Fruit fly (Drosophila melanogaster) whole organism, adult: ENCODE measurements around the gene CG6885.

Experiments used
- CG12768 ChIP-seq: fragments of 200-800 bp; sonication (Bioruptor generic); optimal IDR thresholded peaks from 2 replicates; lab custom pipeline; 2017; ENCODE audit warnings: missing biosample characterization, missing genetic modification characterization, mild to moderate bottlenecking, moderate library complexity, missing genetic modification reagents
- CG14711 ChIP-seq: fragments of 200-800 bp; sonication (Bioruptor generic); optimal IDR thresholded peaks from 2 replicates; lab custom pipeline; 2018; ENCODE audit warnings: missing biosample characterization, mild to moderate bottlenecking, missing genetic modification characterization, moderate library complexity
- CG1620 ChIP-seq: fragments of 200-800 bp; sonication (Bioruptor generic); optimal IDR thresholded peaks from 2 replicates; lab custom pipeline; 2016; ENCODE audit warnings: missing biosample characterization, missing genetic modification characterization
- CG33017 ChIP-seq: fragments of 200-800 bp; sonication (Bioruptor generic); optimal IDR thresholded peaks from 2 replicates; lab custom pipeline; 2018; ENCODE audit warnings: missing biosample characterization, mild to moderate bottlenecking, missing genetic modification characterization, moderate library complexity
- CG5204 ChIP-seq: fragments of 200-800 bp; sonication (Bioruptor generic); optimal IDR thresholded peaks from 2 replicates; lab custom pipeline; 2016; ENCODE audit warnings: missing biosample characterization, missing genetic modification characterization
- CG7045 ChIP-seq: fragments of 200-800 bp; sonication (Bioruptor generic); optimal IDR thresholded peaks from 2 replicates; lab custom pipeline; 2017; ENCODE audit warnings: missing biosample characterization, mild to moderate bottlenecking, missing genetic modification characterization
- CG7101 ChIP-seq: fragments of 200-800 bp; sonication (Bioruptor generic); optimal IDR thresholded peaks from 2 replicates; lab custom pipeline; 2018; ENCODE audit warnings: missing biosample characterization, mild to moderate bottlenecking, missing genetic modification characterization, moderate library complexity
- Clk ChIP-seq: fragments of 200-800 bp; sonication (Bioruptor generic); optimal IDR thresholded peaks from 2 replicates; lab custom pipeline; 2017; ENCODE audit warnings: missing biosample characterization, missing genetic modification characterization
- Crg-1 ChIP-seq: fragments of 200-800 bp; sonication (Bioruptor generic); optimal IDR thresholded peaks from 2 replicates; lab custom pipeline; 2016; ENCODE audit warnings: missing biosample characterization, missing genetic modification characterization
- Hr96 ChIP-seq: fragments of 200-800 bp; sonication (Bioruptor generic); optimal IDR thresholded peaks from 2 replicates; lab custom pipeline; 2016; ENCODE audit warnings: missing biosample characterization, missing genetic modification characterization
- Mnt ChIP-seq: fragments of 200-800 bp; sonication (Bioruptor generic); optimal IDR thresholded peaks from 2 replicates; lab custom pipeline; 2016; ENCODE audit warnings: missing biosample characterization, mild to moderate bottlenecking, missing genetic modification characterization
- bab1 ChIP-seq: fragments of 200-800 bp; sonication (Bioruptor generic); optimal IDR thresholded peaks from 3 replicates; lab custom pipeline; 2019; ENCODE audit warnings: missing biosample characterization, mild to moderate bottlenecking, missing genetic modification characterization, moderate library complexity
- cic ChIP-seq: fragments of 200-800 bp; sonication (Bioruptor generic); optimal IDR thresholded peaks from 2 replicates; lab custom pipeline; 2017; ENCODE audit warnings: missing biosample characterization, mild to moderate bottlenecking, missing genetic modification characterization, moderate library complexity
- cnc ChIP-seq, 2 experiments: fragments of >200 bp; optimal IDR thresholded peaks; 2 replicates each; lab custom pipeline; 2017
- kay ChIP-seq: fragments of 200-800 bp; sonication (Bioruptor generic); peaks from one replicate; lab custom pipeline; 2016; ENCODE audit warnings: missing biosample characterization, missing genetic modification characterization, borderline replicate concordance
- ovo ChIP-seq: fragments of 200-800 bp; sonication (Bioruptor generic); optimal IDR thresholded peaks from 2 replicates; lab custom pipeline; 2016; ENCODE audit warnings: missing biosample characterization, missing genetic modification characterization
- pad ChIP-seq: fragments of 200-800 bp; sonication (Bioruptor generic); optimal IDR thresholded peaks from 3 replicates; lab custom pipeline; 2017; ENCODE audit warnings: missing biosample characterization, missing genetic modification characterization, mild to moderate bottlenecking, moderate library complexity, missing genetic modification reagents
- tj ChIP-seq: fragments of 200-800 bp; sonication (Bioruptor generic); optimal IDR thresholded peaks from 3 replicates; lab custom pipeline; 2017; ENCODE audit warnings: missing biosample characterization, mild to moderate bottlenecking, missing genetic modification characterization, moderate library complexity
- toe ChIP-seq: fragments of 200-800 bp; sonication (Bioruptor generic); optimal IDR thresholded peaks from 2 replicates; lab custom pipeline; 2016; ENCODE audit warnings: missing biosample characterization, missing genetic modification characterization

The CG6885 gene

DNA sequence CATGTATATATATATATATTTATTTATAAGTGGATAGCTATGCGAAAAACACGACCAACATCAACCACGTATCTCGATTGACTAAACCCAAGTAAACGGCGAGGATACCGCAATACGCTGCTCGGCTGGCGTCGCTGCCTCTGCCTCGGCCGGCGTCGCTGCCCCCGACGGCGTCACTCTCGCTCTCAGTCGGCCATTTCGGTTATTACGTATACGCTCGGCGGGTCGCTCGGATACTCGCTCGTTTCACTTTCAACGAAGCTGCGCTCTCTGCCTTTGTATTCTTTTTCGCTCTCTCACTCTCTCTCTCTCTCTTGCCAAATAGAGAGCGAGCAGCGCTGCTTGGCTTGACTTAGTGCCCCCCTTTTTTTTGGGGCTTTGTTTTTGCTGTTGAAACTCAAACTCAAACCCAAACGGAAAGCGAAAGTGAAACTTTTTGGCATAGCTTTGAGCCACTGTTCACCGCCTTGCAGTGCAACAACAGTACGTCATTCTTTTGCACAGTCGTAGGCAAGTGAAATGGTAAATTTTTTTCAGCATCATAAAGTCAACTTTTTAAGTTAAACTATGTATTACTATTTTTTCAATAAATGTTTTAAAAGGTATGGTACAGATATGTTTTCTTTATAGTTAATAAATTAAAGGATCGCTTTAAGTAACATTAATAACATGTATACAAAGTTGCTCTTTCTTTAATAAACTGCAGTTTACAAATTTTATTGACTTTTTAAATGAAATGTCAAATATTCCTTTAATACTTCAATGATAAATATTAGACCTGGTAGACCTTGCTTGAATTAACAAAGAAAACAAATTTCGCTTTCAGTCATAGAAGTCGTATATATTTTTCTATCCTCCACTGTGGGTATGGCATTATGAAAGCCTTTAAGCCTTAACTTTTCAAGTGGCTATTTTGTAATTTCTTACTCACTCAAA lies 21.6 kb downstream of the CG6885 start:
- TF ChIP-seq cnc (optimal IDR thresholded peaks at IDR 0.05; lab: Kevin White, UChicago) (no peak), tj (peak; percentile 20), kay (no peak), CG7045 (peak; percentile 43), bab1 (GFP tag; lab: Kevin White, UChicago) (peak; percentile 29), Mnt (GFP tag; lab: Kevin White, UChicago) (peak; percentile 13)

DNA sequence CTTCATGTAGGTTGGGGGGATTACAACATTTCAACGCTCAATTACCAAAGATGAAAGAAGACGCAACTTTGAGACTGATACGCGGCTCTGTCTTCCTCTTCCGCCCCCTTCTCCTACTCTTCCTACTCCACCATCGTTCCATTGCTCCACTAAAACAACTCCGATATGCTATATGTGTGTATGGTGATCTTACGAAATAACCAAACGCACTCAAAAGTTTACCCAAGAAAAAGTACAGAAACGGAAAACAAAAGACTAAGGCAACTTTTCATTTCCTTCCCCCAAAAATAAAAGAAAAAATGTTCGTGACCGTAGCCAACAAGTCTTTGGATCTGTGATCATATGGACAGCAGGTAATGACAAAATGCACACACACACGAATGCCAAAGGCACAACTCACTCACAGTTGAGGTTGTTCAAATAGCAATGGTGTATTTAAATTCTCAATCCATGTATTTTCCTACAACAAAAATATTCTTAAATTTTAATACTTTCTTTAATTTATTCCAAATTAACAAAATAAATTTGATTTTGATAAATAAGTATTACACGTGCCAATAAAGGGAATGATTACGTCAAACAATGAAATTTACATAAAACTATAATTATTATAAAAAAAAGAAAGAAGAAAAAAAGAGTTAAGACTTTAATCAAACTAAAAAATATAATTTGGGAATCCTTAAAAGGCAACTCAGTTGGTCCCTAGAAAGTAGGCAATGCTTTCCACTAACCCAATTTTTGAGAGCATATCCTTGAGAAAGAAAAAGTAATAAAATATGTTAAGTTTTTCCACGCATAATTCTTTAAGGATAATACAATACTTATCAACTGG lies 23.9 kb downstream of the CG6885 start:
- TF ChIP-seq bab1 (GFP tag; lab: Kevin White, UChicago) (no peak), Clk (no peak), Mnt (GFP tag; lab: Kevin White, UChicago) (no peak), cic (no peak), CG33017 (tag; lab: Kevin White, UChicago) (no peak), ovo (GFP tag; lab: Kevin White, UChicago) (no peak), toe (GFP tag; lab: Kevin White, UChicago) (no peak), Crg-1 (GFP tag; lab: Kevin White, UChicago) (no peak), kay (no peak), CG14711 (tag; lab: Kevin White, UChicago) (no peak)

DNA sequence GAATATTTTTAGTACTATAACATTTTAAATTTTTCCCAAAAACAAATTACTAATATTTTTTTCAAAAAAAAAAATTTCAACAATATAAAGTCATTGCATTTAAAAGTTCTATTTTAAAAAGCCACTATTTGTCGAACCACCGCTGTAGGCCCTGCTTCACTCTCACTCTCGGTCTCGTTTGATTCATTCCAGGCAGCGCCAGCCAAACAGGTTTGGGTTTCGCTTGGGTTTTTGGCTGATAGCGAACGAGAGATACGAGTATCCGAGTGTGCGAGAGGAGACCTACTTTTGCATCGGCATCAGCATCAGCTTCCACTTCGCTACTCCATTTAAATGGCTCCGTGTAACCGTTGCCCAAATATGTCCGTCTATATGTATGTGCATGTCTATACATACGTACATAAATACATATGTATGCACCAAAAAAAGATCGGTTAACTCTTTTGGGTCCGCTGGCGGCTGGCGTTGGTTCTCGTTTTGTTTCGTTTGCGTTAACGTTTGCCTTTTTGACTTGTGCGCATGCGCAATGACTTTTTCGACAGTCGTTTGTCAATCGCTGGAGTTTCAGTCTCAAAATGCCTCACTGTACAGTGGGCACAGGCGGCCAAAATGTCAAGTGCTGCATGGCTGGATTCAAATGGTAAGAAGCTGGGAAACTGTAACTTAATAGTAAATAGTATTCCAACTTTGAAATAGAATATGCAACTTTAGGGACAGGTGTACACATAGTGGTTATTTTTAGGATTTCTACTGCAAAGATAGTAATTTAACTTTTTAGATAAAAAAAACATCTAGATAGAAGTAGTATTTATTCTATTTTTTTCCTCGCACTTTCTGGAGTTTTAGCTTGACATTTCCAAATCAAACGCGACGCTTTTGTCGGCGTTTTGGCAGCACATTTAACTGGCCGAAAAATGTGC lies 24.8 kb downstream of the CG6885 start:
- TF ChIP-seq CG5204 (no peak), tj (peak; percentile 9), Crg-1 (GFP tag; lab: Kevin White, UChicago) (no peak), CG1620 (GFP tag; lab: Kevin White, UChicago) (no peak)

DNA sequence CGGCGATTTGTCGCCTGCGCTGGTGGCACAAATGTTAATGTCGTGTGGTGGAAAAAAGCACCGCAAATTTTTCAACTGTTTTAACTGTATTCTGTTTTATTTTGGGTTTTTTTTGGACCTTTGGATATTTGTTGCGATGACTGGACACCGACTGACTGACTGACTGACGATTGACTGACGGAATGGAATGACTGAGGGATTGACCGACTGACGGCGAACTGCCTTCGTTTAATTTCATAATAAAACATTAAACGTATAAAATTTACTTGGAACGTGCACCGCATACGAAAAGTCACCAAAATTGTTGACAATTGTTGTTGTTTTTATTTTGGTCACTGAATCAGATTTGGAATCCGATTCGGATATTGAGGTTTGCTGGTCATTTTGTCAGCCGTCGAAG lies 25.5 kb downstream of the CG6885 start:
- TF ChIP-seq tj = no peak
- TF ChIP-seq CG33017 (tag; lab: Kevin White, UChicago) = no peak
- TF ChIP-seq CG14711 (tag; lab: Kevin White, UChicago) = no peak
- TF ChIP-seq toe (GFP tag; lab: Kevin White, UChicago) = no peak
- TF ChIP-seq cnc (optimal IDR thresholded peaks at IDR 0.05; lab: Kevin White, UChicago) = no peak
- no peak for TF ChIP-seq Mnt (GFP tag; lab: Kevin White, UChicago)
- TF ChIP-seq cic = no peak
- no peak for TF ChIP-seq Hr96
- TF ChIP-seq CG1620 (GFP tag; lab: Kevin White, UChicago) = no peak
- no peak for TF ChIP-seq Crg-1 (GFP tag; lab: Kevin White, UChicago)

DNA sequence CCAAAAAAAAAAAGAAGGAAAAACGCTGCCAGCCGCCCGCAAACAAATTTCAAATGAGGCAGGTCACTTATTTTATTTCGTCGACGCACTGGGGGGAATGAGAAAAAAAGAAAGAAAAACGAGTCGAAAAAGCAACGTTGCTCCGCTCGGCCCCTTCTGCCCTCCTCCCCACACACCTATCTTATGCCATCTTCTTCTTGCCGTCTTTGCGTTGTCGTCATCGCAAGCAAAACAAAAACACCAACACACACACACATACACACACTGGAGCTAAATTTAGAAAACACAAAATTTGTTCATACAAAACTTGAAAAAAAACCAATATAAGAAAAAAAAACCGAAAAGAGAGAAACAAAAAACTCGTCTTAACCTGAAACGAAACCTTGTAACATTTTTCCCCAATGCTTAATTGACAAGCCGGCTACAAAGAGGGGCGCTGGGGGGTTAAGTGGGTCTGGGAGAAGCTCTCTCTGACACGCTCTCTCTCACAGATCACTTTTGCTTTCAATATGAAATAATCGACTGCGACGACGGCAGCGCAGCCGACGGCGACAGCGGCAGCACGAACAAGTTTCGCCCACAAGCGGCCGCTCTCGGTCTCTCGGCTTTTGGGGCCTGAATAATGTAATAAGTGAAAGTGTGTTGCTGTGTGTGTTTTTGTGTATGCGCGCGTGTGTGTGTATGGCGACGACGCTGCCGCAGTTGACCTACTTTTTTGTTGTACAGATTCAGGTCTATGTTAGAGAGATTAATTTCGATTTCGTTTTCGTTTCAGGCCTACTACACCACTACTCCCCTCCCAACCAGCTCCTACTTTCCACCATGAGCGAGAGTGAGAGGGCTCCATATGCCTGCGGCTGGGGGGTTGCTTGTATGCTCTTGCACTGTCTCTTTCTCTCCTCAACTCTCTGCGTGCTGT lies 27.1 kb downstream of the CG6885 start:
- TF ChIP-seq bab1 (GFP tag; lab: Kevin White, UChicago) (no peak), CG12768 (GFP tag; lab: Kevin White, UChicago) (peak; percentile 47), Clk (no peak), cnc (optimal IDR thresholded peaks at IDR 0.05; lab: Kevin White, UChicago) (no peak), kay (peak; percentile 42), tj (peak; percentile 78), pad (GFP tag; lab: Kevin White, UChicago) (peak; percentile 23), toe (GFP tag; lab: Kevin White, UChicago) (no peak), Mnt (GFP tag; lab: Kevin White, UChicago) (peak; percentile 9), CG14711 (tag; lab: Kevin White, UChicago) (no peak), ovo (GFP tag; lab: Kevin White, UChicago) (peak; percentile 1)

DNA sequence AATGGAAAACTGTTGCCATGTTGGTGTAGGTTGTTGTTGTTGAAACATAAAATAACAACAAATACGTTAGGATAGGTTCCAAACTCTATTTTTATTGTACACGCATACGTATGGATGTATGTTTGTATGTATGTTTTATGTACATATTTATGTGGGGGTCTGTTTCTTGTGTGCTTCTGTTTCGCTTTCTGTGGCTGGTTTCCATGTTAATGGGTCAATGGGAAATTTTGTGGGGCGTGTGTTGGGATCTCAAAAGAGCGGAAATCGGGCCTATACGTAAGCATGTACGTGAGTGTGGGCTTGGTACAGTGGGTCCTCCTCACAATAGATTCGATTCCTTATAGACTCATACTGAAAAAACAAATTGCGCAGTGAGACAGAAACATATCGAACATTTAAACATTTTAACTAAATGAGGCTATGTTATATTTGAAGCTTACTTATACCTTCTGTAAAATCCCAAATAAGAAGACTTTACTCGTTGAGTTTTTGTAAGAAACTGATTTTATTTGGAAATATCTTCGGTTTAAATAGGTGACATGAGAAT lies 27.8 kb downstream of the CG6885 start:
- TF ChIP-seq tj = no peak
- TF ChIP-seq pad (GFP tag; lab: Kevin White, UChicago) = no peak
- no peak for TF ChIP-seq CG7101 (tag; lab: Kevin White, UChicago)
- no peak for TF ChIP-seq CG33017 (tag; lab: Kevin White, UChicago)
